Worm (Caenorhabditis elegans): ENCODE measurements around the gene Y37D8A.3.

DNA sequence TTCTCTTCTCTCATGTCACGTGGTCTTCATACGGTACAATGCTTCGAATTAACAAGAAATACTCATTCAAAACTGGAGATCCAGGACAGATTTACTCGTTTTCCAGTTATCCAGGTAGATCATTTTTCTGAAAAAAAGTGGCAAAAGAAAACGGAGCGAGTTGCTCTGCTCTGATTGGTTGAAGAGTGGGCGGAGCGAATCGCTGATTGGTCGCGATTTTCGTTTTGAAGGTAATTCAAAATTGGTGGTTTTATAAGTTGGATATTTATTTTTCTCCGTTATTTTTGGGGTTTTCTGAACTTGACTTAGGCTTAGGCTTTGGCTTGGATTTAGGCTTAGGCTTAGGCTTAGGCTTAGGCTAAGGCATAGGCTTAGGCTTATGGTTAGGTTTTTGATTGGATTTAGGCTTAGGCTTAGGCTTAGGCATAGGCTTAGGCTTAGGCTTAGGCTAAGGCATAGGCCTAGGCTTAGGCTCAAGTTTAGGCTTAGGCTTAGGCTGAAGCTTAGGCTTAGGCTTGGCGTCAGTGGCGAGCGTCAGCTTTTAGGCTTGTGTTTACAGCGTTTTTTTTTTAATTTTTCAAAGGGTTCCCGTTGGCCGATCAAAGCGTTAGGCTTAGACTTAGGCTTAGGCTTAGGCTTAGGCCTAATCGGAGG is 6.4 kb upstream of the Y37D8A.3 start:
- TF ChIP-seq hmbx-1 (tag; optimal IDR thresholded peaks at IDR 0.05) (no peak), ama-1 (optimal IDR thresholded peaks at IDR 0.05) (no peak), ceh-13 (GFP tag; optimal IDR thresholded peaks at IDR 0.05) (no peak), flt-1 (GFP tag; IDR thresholded peaks at IDR 0.05) (no peak), pes-1 (GFP tag; IDR thresholded peaks at IDR 0.05) (no peak), ceh-36 (tag; optimal IDR thresholded peaks at IDR 0.05) (peak; percentile 72), hnd-1 (tag; optimal IDR thresholded peaks at IDR 0.05) (no peak), tra-4 (tag; optimal IDR thresholded peaks at IDR 0.05) (no peak), hmg-4 (GFP tag; optimal IDR thresholded peaks at IDR 0.05) (no peak), scrt-1 (GFP tag; IDR thresholded peaks at IDR 0.05) (no peak), tbx-11 (GFP tag; IDR thresholded peaks at IDR 0.05) (no peak), aly-1 (tag; optimal IDR thresholded peaks at IDR 0.05) (no peak), sea-1 (GFP tag; conservative IDR thresholded peaks at IDR 0.05) (no peak)

Measured in whole organism, early embryonic.